Worm (Caenorhabditis elegans): ENCODE measurements around the gene T05A1.5.

The T05A1.5 gene

DNA sequence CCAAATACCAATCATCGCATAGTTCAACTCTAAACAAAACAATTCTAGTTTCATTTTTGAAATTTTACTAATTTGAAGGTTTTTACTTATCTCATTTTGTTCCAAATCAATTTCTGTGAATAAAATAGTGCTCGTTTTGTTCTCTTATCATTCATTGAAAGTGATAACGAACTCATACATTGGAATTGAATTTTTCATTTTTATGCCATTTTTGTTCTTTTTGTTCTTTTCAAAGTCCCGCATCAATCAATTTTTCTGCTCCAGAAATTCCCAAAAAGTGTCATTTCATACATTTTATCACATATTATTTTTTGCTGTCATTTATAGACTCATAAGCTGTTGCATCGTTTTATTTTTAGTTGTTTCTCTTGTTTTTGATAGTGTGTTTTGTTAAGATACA, 8.6 kb upstream of the T05A1.5 start:
- no peak for TF ChIP-seq C38D4.7 (GFP tag; optimal IDR thresholded peaks at IDR 0.05)
- peak; percentile 2 for TF ChIP-seq elt-2 (tag; optimal IDR thresholded peaks at IDR 0.05)

- peak; percentile 96 for TF ChIP-seq unc-55 (GFP tag; optimal IDR thresholded peaks at IDR 0.05)
- no peak for TF ChIP-seq K02D7.2 (tag; optimal IDR thresholded peaks at IDR 0.05)
- no peak for TF ChIP-seq ama-1 (optimal IDR thresholded peaks at IDR 0.05)
- TF ChIP-seq ceh-18 (tag; optimal IDR thresholded peaks at IDR 0.05), result peak; percentile 66
- TF ChIP-seq rnt-1 (tag; optimal IDR thresholded peaks at IDR 0.05), result peak; percentile 28
Observed at ce11 chrIV:9538214-9538613, 7.9 kb upstream of the T05A1.5 start.

DNA sequence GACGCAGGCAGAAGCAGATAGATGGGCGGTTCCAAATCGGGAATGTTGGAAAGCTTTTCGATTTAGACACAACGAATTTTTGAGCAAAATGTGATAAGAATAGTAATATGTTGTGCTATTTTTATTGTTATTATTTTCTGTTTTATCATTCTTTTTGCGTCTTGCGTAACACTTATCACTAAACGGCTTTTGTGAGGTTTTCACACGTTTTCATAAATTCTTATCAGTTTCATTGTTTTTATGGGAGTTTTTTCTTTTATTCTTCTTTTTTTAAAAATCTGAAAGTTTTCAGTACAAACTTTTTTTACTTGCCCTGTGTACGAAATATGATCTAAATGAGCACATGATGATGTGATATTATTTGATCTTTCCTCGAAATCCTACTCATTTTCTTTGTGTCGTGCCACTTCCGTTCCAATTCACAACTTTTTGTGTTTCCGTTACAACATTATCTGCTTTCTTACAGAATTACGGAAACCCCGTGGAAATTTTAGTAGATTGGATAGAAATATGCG, 5.7 kb upstream of the T05A1.5 start, which contains the start of gene fbl-1:
Gene fbl-1 (plus strand): TSS at position 465 of the 515 bp plus-strand sequence.
- TF ChIP-seq ahr-1 (tag; optimal IDR thresholded peaks at IDR 0.05), result no peak
- no peak for TF ChIP-seq ztf-16 (tag; optimal IDR thresholded peaks at IDR 0.05)
- no peak for TF ChIP-seq K09A11.1 (tag; optimal IDR thresholded peaks at IDR 0.05; ENCODE audit: insufficient read depth)
- no peak for TF ChIP-seq tbx-7 (tag; optimal IDR thresholded peaks at IDR 0.05)
- TF ChIP-seq unc-42 (tag; optimal IDR thresholded peaks at IDR 0.05), result no peak
- TF ChIP-seq ceh-18 (tag; optimal IDR thresholded peaks at IDR 0.05), result no peak
- no peak for TF ChIP-seq lim-6 (tag; optimal IDR thresholded peaks at IDR 0.05)
- no peak for TF ChIP-seq K02D7.2 (tag; optimal IDR thresholded peaks at IDR 0.05)
- TF ChIP-seq pqm-1 (tag; optimal IDR thresholded peaks at IDR 0.05), result no peak
- no peak for TF ChIP-seq ttx-3 (tag; optimal IDR thresholded peaks at IDR 0.05)

ce11 chrIV:9563079-9563478, 17.0 kb downstream of the T05A1.5 start, which contains the start of gene col-122:
Gene col-122, plus strand, starts transcription at chrIV:9563379.
- TF ChIP-seq pros-1 (tag; optimal IDR thresholded peaks at IDR 0.05), result no peak
- no peak for TF ChIP-seq ceh-2 (tag; optimal IDR thresholded peaks at IDR 0.05)
- no peak for TF ChIP-seq K02D7.2 (tag; optimal IDR thresholded peaks at IDR 0.05)
- TF ChIP-seq syd-9 (tag; optimal IDR thresholded peaks at IDR 0.05), result no peak
- no peak for TF ChIP-seq Y22D7AL.16 (tag; optimal IDR thresholded peaks at IDR 0.05)
- TF ChIP-seq unc-42 (tag; optimal IDR thresholded peaks at IDR 0.05), result no peak
- TF ChIP-seq rnt-1 (tag; optimal IDR thresholded peaks at IDR 0.05), result no peak
- no peak for TF ChIP-seq tbx-7 (tag; optimal IDR thresholded peaks at IDR 0.05)
- TF ChIP-seq madf-2 (tag; optimal IDR thresholded peaks at IDR 0.05), result no peak
- no peak for TF ChIP-seq zip-5 (tag; optimal IDR thresholded peaks at IDR 0.05)

DNA sequence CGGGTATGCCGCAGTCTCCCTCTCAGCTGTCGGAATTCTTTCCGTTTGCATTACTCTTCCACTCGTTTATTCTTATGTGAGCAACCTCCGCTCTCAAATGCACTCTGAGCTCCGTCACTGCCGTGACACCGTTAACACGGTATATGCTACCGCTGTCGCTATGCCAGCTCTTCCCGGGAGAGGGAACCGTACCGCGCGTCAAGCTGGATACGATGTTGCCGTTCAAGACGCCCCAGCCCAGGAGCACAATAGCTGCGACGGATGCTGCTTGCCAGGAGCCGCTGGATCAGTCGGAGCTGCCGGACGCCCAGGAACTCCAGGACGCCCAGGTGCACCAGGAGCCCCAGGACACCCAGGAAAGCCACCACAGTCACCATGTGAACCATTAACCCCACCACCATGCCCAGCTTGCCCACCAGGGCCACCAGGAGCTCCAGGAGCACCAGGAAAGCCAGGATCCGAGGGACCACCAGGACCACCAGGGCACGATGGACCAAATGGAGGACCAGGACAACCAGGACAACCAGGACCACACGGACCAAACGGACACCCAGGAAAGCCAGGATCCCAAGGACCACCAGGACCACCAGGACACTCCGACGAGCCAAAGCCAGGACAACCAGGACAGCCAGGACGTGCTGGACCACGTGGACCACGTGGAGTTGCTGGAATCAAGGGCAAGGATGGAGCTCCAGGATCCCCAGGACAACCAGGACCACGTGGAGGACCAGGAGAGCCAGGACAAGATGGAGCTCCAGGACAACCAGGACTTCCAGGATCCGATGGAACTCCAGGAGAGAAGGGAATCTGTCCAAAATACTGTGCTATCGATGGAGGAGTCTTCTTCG, 17.7 kb downstream of the T05A1.5 start:
- TF ChIP-seq dmd-4 (tag; optimal IDR thresholded peaks at IDR 0.05; ENCODE audit: borderline replicate concordance), result peak; percentile 47
- no peak for TF ChIP-seq pha-2 (tag; optimal IDR thresholded peaks at IDR 0.05)
- no peak for TF ChIP-seq K02D7.2 (tag; optimal IDR thresholded peaks at IDR 0.05)
- TF ChIP-seq elt-4 (tag; optimal IDR thresholded peaks at IDR 0.05), result peak; percentile 95

- TF ChIP-seq fkh-10 (GFP tag; optimal IDR thresholded peaks at IDR 0.05), result no peak
- TF ChIP-seq ahr-1 (tag; optimal IDR thresholded peaks at IDR 0.05), result no peak
- TF ChIP-seq ceh-34 (tag; optimal IDR thresholded peaks at IDR 0.05), result no peak
- TF ChIP-seq ceh-6 (GFP tag; optimal IDR thresholded peaks at IDR 0.05), result no peak
- TF ChIP-seq fax-1 (tag; optimal IDR thresholded peaks at IDR 0.05), result no peak
- TF ChIP-seq pha-2 (tag; optimal IDR thresholded peaks at IDR 0.05), result no peak
- TF ChIP-seq F13H6.1 (tag; optimal IDR thresholded peaks at IDR 0.05), result no peak
- TF ChIP-seq pha-4 (tag; optimal IDR thresholded peaks at IDR 0.05), result no peak
- TF ChIP-seq ama-1 (optimal IDR thresholded peaks at IDR 0.05), result no peak
- TF ChIP-seq T23F11.4 (GFP tag; optimal IDR thresholded peaks at IDR 0.05), result no peak
- no peak for TF ChIP-seq nhr-232 (tag; optimal IDR thresholded peaks at IDR 0.05)
- TF ChIP-seq sox-2 (GFP tag; IDR thresholded peaks at IDR 0.05), result no peak
- no peak for TF ChIP-seq nfya-1 (tag; optimal IDR thresholded peaks at IDR 0.05)
- TF ChIP-seq ets-4 (tag; optimal IDR thresholded peaks at IDR 0.05), result no peak
- TF ChIP-seq tbx-2 (tag; optimal IDR thresholded peaks at IDR 0.05), result no peak
- no peak for TF ChIP-seq ceh-19 (GFP tag; optimal IDR thresholded peaks at IDR 0.05)
- TF ChIP-seq pag-3 (tag; optimal IDR thresholded peaks at IDR 0.05; ENCODE audit: borderline replicate concordance), result no peak
- TF ChIP-seq pat-9 (tag; optimal IDR thresholded peaks at IDR 0.05), result no peak
Observed at ce11 chrIV:9566505-9566904, 20.4 kb downstream of the T05A1.5 start, which contains the start of gene lron-14. Gene lron-14, minus strand, starts transcription at chrIV:9566605.

Measured in whole organism, late embryonic.